Fruit fly (Drosophila melanogaster) whole organism, embryonic: ENCODE results near the gene CG5043.

ENCODE experiments used
- Aef1 ChIP-seq: fragments of 200-800 bp; sonication (Bioruptor generic); IDR thresholded peaks from 3 replicates; pipeline ENCODE4 v1.3.6; 2022; ENCODE audit warnings: missing biosample characterization, missing genetic modification characterization
- Awh ChIP-seq: fragments of 200-800 bp; sonication (Bioruptor generic); IDR thresholded peaks from 2 replicates; pipeline ENCODE4, ENCODE4 v1.3.6; 2022; ENCODE audit warnings: missing biosample characterization, missing genetic modification characterization
- Blimp-1 ChIP-seq: fragments of 200-800 bp; sonication (Bioruptor generic); optimal IDR thresholded peaks from 3 replicates; lab custom pipeline; 2018; ENCODE audit warnings: missing biosample characterization, missing genetic modification characterization, mild to moderate bottlenecking, moderate library complexity, missing genetic modification reagents
- CG11247 ChIP-seq: fragments of 200-800 bp; sonication (Bioruptor generic); IDR thresholded peaks from 2 replicates; pipeline ENCODE4 v1.3.6; 2022; ENCODE audit warnings: missing biosample characterization, missing genetic modification characterization
- CG13424 ChIP-seq: fragments of 200-800 bp; sonication (Bioruptor generic); optimal IDR thresholded peaks from 2 replicates; lab custom pipeline; 2019; ENCODE audit warnings: missing biosample characterization, mild to moderate bottlenecking, missing genetic modification characterization, moderate library complexity
- CG17829 ChIP-seq: fragments of 200-800 bp; optimal IDR thresholded peaks from 2 replicates; lab custom pipeline; 2019; ENCODE audit warnings: missing biosample characterization, mild to moderate bottlenecking, missing genetic modification characterization, moderate library complexity
- CG2116 ChIP-seq: fragments of 200-800 bp; sonication (Bioruptor generic); optimal IDR thresholded peaks from 3 replicates; lab custom pipeline; 2018; ENCODE audit warnings: missing biosample characterization, mild to moderate bottlenecking, missing genetic modification characterization
- CG2129 ChIP-seq: fragments of 200-800 bp; sonication (Bioruptor generic); IDR thresholded peaks from 2 replicates; pipeline ENCODE4 v1.3.6; 2022; ENCODE audit warnings: missing biosample characterization, missing genetic modification characterization; ENCODE audit not compliant: partially characterized antibody
- CG2202 ChIP-seq: fragments of 200-800 bp; sonication (Bioruptor generic); optimal IDR thresholded peaks from 2 replicates; lab custom pipeline; 2018; ENCODE audit warnings: missing biosample characterization, mild to moderate bottlenecking, missing genetic modification characterization
- CG30403 ChIP-seq: fragments of 200-800 bp; sonication (Bioruptor generic); optimal IDR thresholded peaks from 3 replicates; lab custom pipeline; 2016; ENCODE audit warnings: missing biosample characterization, missing genetic modification characterization
- CG31224 ChIP-seq: fragments of 200-800 bp; sonication (Bioruptor generic); IDR thresholded peaks from 2 replicates; pipeline ENCODE4 v1.3.6; 2022; ENCODE audit warnings: missing biosample characterization, missing genetic modification characterization
- CG33213 ChIP-seq: fragments of 200-800 bp; sonication (Bioruptor generic); optimal IDR thresholded peaks from 3 replicates; lab custom pipeline; 2016; ENCODE audit warnings: missing biosample characterization, missing genetic modification characterization
- CG6689 ChIP-seq: fragments of 200-800 bp; sonication (Bioruptor generic); IDR thresholded peaks from 2 replicates; pipeline ENCODE4 v1.3.6; 2022; ENCODE audit warnings: missing biosample characterization, missing genetic modification characterization
- CoRest ChIP-seq: fragments of 200-800 bp; sonication (Bioruptor generic); optimal IDR thresholded peaks from 3 replicates; lab custom pipeline; 2018; ENCODE audit warnings: missing biosample characterization, mild to moderate bottlenecking, missing genetic modification characterization, moderate library complexity
- CrebB ChIP-seq: fragments of 200-800 bp; sonication (Bioruptor generic); optimal IDR thresholded peaks from 3 replicates; lab custom pipeline; 2018; ENCODE audit warnings: missing biosample characterization, mild to moderate bottlenecking, missing genetic modification characterization
- D ChIP-seq, 2 experiments: fragments of 200-800 bp in 1 of 2; fragments of >200 bp in 1 of 2; sonication (Bioruptor generic) in 1 of 2; optimal IDR thresholded peaks; 2 replicates in 1 of 2; 3 replicates in 1 of 2; lab custom pipeline; 2017; ENCODE audit warnings: mild to moderate bottlenecking in 1 of 2, missing biosample characterization in 1 of 2, missing genetic modification characterization in 1 of 2, missing genetic modification reagents in 1 of 2
- Dip3 ChIP-seq: fragments of 200-800 bp; sonication (Bioruptor generic); optimal IDR thresholded peaks from 3 replicates; lab custom pipeline; 2016; ENCODE audit warnings: missing biosample characterization, missing genetic modification characterization
- ERR ChIP-seq: fragments of 200-800 bp; sonication (Bioruptor generic); optimal IDR thresholded peaks from 2 replicates; lab custom pipeline; 2016; ENCODE audit warnings: missing biosample characterization, missing genetic modification characterization
- H15 ChIP-seq: fragments of 200-800 bp; sonication (Bioruptor generic); IDR thresholded peaks from 3 replicates; pipeline ENCODE4 v1.3.6; 2022; ENCODE audit warnings: missing biosample characterization, missing genetic modification characterization
- HHEX ChIP-seq: fragments of 200-800 bp; sonication (Bioruptor generic); optimal IDR thresholded peaks from 3 replicates; lab custom pipeline; 2017; ENCODE audit warnings: missing biosample characterization, mild to moderate bottlenecking, missing genetic modification characterization, missing genetic modification reagents
- Hr51 ChIP-seq, 2 experiments: fragments of 200-800 bp; sonication (Bioruptor generic); optimal IDR thresholded peaks; 2 replicates in 1 of 2; 3 replicates in 1 of 2; lab custom pipeline; 2016 to 2018; ENCODE audit warnings: missing biosample characterization in 2 of 2, missing genetic modification characterization in 2 of 2, mild to moderate bottlenecking in 1 of 2, moderate library complexity in 1 of 2
- Hr78 ChIP-seq, 2 experiments: fragments of 200-800 bp in 1 of 2; fragments of >200 bp in 1 of 2; sonication (Bioruptor generic) in 1 of 2; optimal IDR thresholded peaks; 2 replicates each; lab custom pipeline; 2017 to 2019; ENCODE audit warnings: missing biosample characterization in 2 of 2, missing genetic modification characterization in 2 of 2, mild to moderate bottlenecking in 1 of 2, moderate library complexity in 1 of 2
- Max ChIP-seq: fragments of 200-800 bp; sonication (Bioruptor generic); optimal IDR thresholded peaks from 2 replicates; lab custom pipeline; 2016; ENCODE audit warnings: missing biosample characterization, mild to moderate bottlenecking, missing genetic modification characterization
- NC2α ChIP-seq: fragments of 200-800 bp; sonication (Bioruptor generic); optimal IDR thresholded peaks from 2 replicates; lab custom pipeline; 2016; ENCODE audit warnings: missing biosample characterization, missing genetic modification characterization
- Ravus ChIP-seq: fragments of 200-800 bp; sonication (Bioruptor generic); IDR thresholded peaks from 2 replicates; pipeline ENCODE4 v1.3.6; 2022; ENCODE audit warnings: missing biosample characterization, missing genetic modification characterization
- Scr ChIP-seq: fragments of 200-800 bp; sonication (Bioruptor generic); IDR thresholded peaks from 2 replicates; pipeline ENCODE4 v1.3.6; 2022; ENCODE audit warnings: missing biosample characterization, missing genetic modification characterization; ENCODE audit not compliant: partially characterized antibody
- Side ChIP-seq: fragments of 200-800 bp; sonication (Bioruptor generic); optimal IDR thresholded peaks from 2 replicates; lab custom pipeline; 2016; ENCODE audit warnings: missing biosample characterization, missing genetic modification characterization
- Sry-δ ChIP-seq: fragments of 200-800 bp; sonication (Bioruptor generic); optimal IDR thresholded peaks from 2 replicates; lab custom pipeline; 2016; ENCODE audit warnings: missing biosample characterization, missing genetic modification characterization
- TFAM ChIP-seq: fragments of 200-800 bp; sonication (Bioruptor generic); optimal IDR thresholded peaks from 2 replicates; lab custom pipeline; 2017; ENCODE audit warnings: missing biosample characterization, missing genetic modification characterization, inconsistent platforms
- Tbp ChIP-seq: fragments of >200 bp; optimal IDR thresholded peaks from 2 replicates; lab custom pipeline; 2018; ENCODE audit warnings: missing biosample characterization, missing genetic modification characterization
- Vsx1 ChIP-seq: fragments of 200-800 bp; sonication (Bioruptor generic); optimal IDR thresholded peaks from 2 replicates; lab custom pipeline; 2017; ENCODE audit warnings: missing biosample characterization, mild to moderate bottlenecking, missing genetic modification characterization, missing genetic modification reagents
- ash1 ChIP-seq: fragments of 200-800 bp; sonication (Bioruptor generic); optimal IDR thresholded peaks from 2 replicates; lab custom pipeline; 2018; ENCODE audit warnings: missing biosample characterization, mild to moderate bottlenecking, missing genetic modification characterization
- bab2 ChIP-seq: fragments of 200-800 bp; sonication (Bioruptor generic); optimal IDR thresholded peaks from 2 replicates; lab custom pipeline; 2016; ENCODE audit warnings: missing biosample characterization, missing genetic modification characterization
- crc ChIP-seq: fragments of 200-800 bp; sonication (Bioruptor generic); optimal IDR thresholded peaks from 2 replicates; lab custom pipeline; 2016; ENCODE audit warnings: missing biosample characterization, missing genetic modification characterization
- da ChIP-seq: fragments of 200-800 bp; sonication (Bioruptor generic); optimal IDR thresholded peaks from 2 replicates; lab custom pipeline; 2016; ENCODE audit warnings: missing biosample characterization, missing genetic modification characterization
- disco-r ChIP-seq: fragments of 200-800 bp; sonication (Bioruptor generic); optimal IDR thresholded peaks from 2 replicates; lab custom pipeline; 2016; ENCODE audit warnings: missing biosample characterization, missing genetic modification characterization
- fu2 ChIP-seq: fragments of 200-800 bp; sonication (Bioruptor generic); optimal IDR thresholded peaks from 2 replicates; lab custom pipeline; 2016; ENCODE audit warnings: missing biosample characterization, missing genetic modification characterization
- gsb ChIP-seq: fragments of 200-800 bp; sonication (Bioruptor generic); IDR thresholded peaks from 2 replicates; pipeline ENCODE4 v1.3.6; 2022; ENCODE audit warnings: missing biosample characterization, missing genetic modification characterization
- ind ChIP-seq: fragments of 200-800 bp; sonication (Bioruptor generic); optimal IDR thresholded peaks from 3 replicates; lab custom pipeline; 2016; ENCODE audit warnings: missing biosample characterization, missing genetic modification characterization
- ken ChIP-seq: fragments of 200-800 bp; sonication (Bioruptor generic); IDR thresholded peaks from 3 replicates; pipeline ENCODE4 v1.3.6; 2022; ENCODE audit warnings: missing biosample characterization, missing genetic modification characterization
- klu ChIP-seq: fragments of 200-800 bp; sonication (Bioruptor generic); IDR thresholded peaks from 2 replicates; pipeline ENCODE4 v1.3.6; 2022; ENCODE audit warnings: missing biosample characterization, missing genetic modification characterization
- maf-S ChIP-seq: fragments of 200-800 bp; sonication (Bioruptor generic); optimal IDR thresholded peaks from 2 replicates; lab custom pipeline; 2016; ENCODE audit warnings: missing biosample characterization, missing genetic modification characterization
- nerfin-2 ChIP-seq: fragments of 200-800 bp; sonication (Bioruptor generic); IDR thresholded peaks from 2 replicates; pipeline ENCODE4 v1.3.6; 2022; ENCODE audit warnings: missing biosample characterization, missing genetic modification characterization; ENCODE audit not compliant: partially characterized antibody
- psq ChIP-seq: fragments of 200-800 bp; sonication (Bioruptor generic); optimal IDR thresholded peaks from 2 replicates; lab custom pipeline; 2017; ENCODE audit warnings: missing biosample characterization, missing genetic modification characterization
- ranshi ChIP-seq: fragments of 200-800 bp; sonication (Bioruptor generic); IDR thresholded peaks from 2 replicates; pipeline ENCODE4 v1.3.6; 2022; ENCODE audit warnings: missing biosample characterization, missing genetic modification characterization
- repo ChIP-seq: fragments of 200-800 bp; sonication (Bioruptor generic); optimal IDR thresholded peaks from 2 replicates; lab custom pipeline; 2016; ENCODE audit warnings: missing biosample characterization, missing genetic modification characterization
- seq ChIP-seq: fragments of 200-800 bp; sonication (Bioruptor generic); IDR thresholded peaks from 2 replicates; pipeline ENCODE4 v1.3.6; 2022; ENCODE audit warnings: missing biosample characterization, missing genetic modification characterization
- sisA ChIP-seq: fragments of 200-800 bp; sonication (Bioruptor generic); IDR thresholded peaks from 2 replicates; pipeline ENCODE4 v1.3.6; 2022; ENCODE audit warnings: missing biosample characterization, missing genetic modification characterization
- slou ChIP-seq: fragments of 200-800 bp; sonication (Bioruptor generic); optimal IDR thresholded peaks from 3 replicates; lab custom pipeline; 2016; ENCODE audit warnings: missing biosample characterization, missing genetic modification characterization
- sr ChIP-seq: fragments of 200-800 bp; sonication (Bioruptor generic); IDR thresholded peaks from 3 replicates; pipeline ENCODE4 v1.3.6; 2022; ENCODE audit warnings: missing biosample characterization, missing genetic modification characterization
- sug ChIP-seq: fragments of 200-800 bp; optimal IDR thresholded peaks from 2 replicates; lab custom pipeline; 2019; ENCODE audit warnings: missing biosample characterization, mild to moderate bottlenecking, missing genetic modification characterization, moderate library complexity

The CG5043 gene

DNA sequence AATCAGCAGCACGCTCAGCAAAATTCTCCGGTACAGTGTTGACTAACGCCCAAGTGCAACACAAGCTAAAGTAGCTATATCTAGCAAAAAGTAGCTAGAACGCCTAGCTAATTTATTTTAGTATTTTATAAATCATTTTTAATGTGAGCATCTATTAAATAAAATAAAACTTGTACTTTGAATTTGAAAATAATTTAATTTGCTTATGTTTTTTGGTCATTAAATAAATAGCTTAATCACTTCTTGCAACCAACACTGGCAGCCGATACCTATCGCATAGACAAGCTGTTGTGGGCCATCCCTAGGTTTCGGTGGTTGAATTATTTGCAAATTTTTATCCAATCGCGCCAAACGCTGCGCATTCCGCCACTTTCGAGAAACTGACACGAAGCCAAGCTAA lies 23.3 kb upstream of the CG5043 start, which contains the start of the genes Polr2J and CG15141 (continued):
- TF ChIP-seq ash1 (GFP tag; lab: Kevin White, UChicago): no peak
- peak; percentile 52 for TF ChIP-seq CG33213 (GFP tag; lab: Kevin White, UChicago)
- TF ChIP-seq Side: no peak
- TF ChIP-seq CG13424 (tag; lab: Kevin White, UChicago): peak; percentile 89
- peak; percentile 94 for TF ChIP-seq CG30403 (GFP tag; lab: Kevin White, UChicago)
- TF ChIP-seq repo (GFP tag; lab: Kevin White, UChicago): no peak
- TF ChIP-seq Ravus: peak; percentile 65
- peak; percentile 91 for TF ChIP-seq ken
- TF ChIP-seq psq (GFP tag; lab: Kevin White, UChicago): peak; percentile 68
- peak; percentile 40 for TF ChIP-seq seq (GFP tag; lab: Robert Waterston, UW)
- peak; percentile 92 for TF ChIP-seq CoRest (tag; lab: Kevin White, UChicago)
- TF ChIP-seq Hr78 (GFP tag; optimal IDR thresholded peaks at IDR 0.05; lab: Kevin White, UChicago): no peak
- TF ChIP-seq Tbp (GFP tag; lab: Kevin White, UChicago): no peak
- peak; percentile 88 for TF ChIP-seq klu
- peak; percentile 59 for TF ChIP-seq CrebB
- TF ChIP-seq sisA: peak; percentile 90
- TF ChIP-seq H15: peak; percentile 88
- TF ChIP-seq Sry-δ (GFP tag; lab: Kevin White, UChicago): peak; percentile 85
- TF ChIP-seq Vsx1 (GFP tag; lab: Kevin White, UChicago): peak; percentile 82
- no peak for TF ChIP-seq crc
- TF ChIP-seq CG17829: peak; percentile 91
- TF ChIP-seq ERR (GFP tag; lab: Kevin White, UChicago): no peak
- peak; percentile 14 for TF ChIP-seq TFAM
- TF ChIP-seq bab2 (GFP tag; lab: Kevin White, UChicago): peak; percentile 81
- peak; percentile 94 for TF ChIP-seq Scr (GFP tag; lab: Robert Waterston, UW)
- peak; percentile 87 for TF ChIP-seq ind (GFP tag; lab: Kevin White, UChicago)
- TF ChIP-seq sug (tag; lab: Kevin White, UChicago): peak; percentile 88
- TF ChIP-seq Blimp-1 (GFP tag; lab: Kevin White, UChicago): peak; percentile 78
- peak; percentile 86 for TF ChIP-seq CG2129 (GFP tag; lab: Robert Waterston, UW)
- TF ChIP-seq Awh (GFP tag; lab: Robert Waterston, UW): peak; percentile 37; the same call in 1 of the 2 replicates
- peak; percentile 65 for TF ChIP-seq CG2202 (tag; lab: Kevin White, UChicago)
- TF ChIP-seq HHEX (GFP tag; lab: Kevin White, UChicago): peak; percentile 72
- TF ChIP-seq sr (GFP tag; lab: Robert Waterston, UW): no peak
- peak; percentile 86 for TF ChIP-seq ranshi (GFP tag; lab: Robert Waterston, UW)
- peak; percentile 5 for TF ChIP-seq NC2α (GFP tag; lab: Kevin White, UChicago)
- TF ChIP-seq Max (GFP tag; lab: Kevin White, UChicago): peak; percentile 88
- peak; percentile 82 for TF ChIP-seq Dip3 (GFP tag; lab: Kevin White, UChicago)
- TF ChIP-seq maf-S (GFP tag; lab: Kevin White, UChicago): peak; percentile 61
- no peak for TF ChIP-seq D (optimal IDR thresholded peaks at IDR 0.05; lab: Kevin White, UChicago)
- peak; percentile 71 for TF ChIP-seq D (GFP tag; optimal IDR thresholded peaks at IDR 0.05; lab: Kevin White, UChicago)
- peak; percentile 82 for TF ChIP-seq slou (GFP tag; lab: Kevin White, UChicago)
- TF ChIP-seq Hr51 (GFP tag; optimal IDR thresholded peaks at IDR 0.05; lab: Kevin White, UChicago): peak; percentile 83 to 87
- peak; percentile 82 for TF ChIP-seq fu2 (GFP tag; lab: Kevin White, UChicago)
- no peak for TF ChIP-seq gsb (GFP tag; lab: Robert Waterston, UW)
- TF ChIP-seq CG31224 (GFP tag; lab: Robert Waterston, UW): peak; percentile 73
- TF ChIP-seq CG2116 (GFP tag; lab: Kevin White, UChicago): peak; percentile 71
- TF ChIP-seq disco-r (GFP tag; lab: Kevin White, UChicago): no peak
- peak; percentile 63 for TF ChIP-seq nerfin-2
- TF ChIP-seq CG6689 (GFP tag; lab: Robert Waterston, UW): peak; percentile 86
- TF ChIP-seq CG11247 (GFP tag; lab: Robert Waterston, UW): peak; percentile 82
- peak; percentile 52 for TF ChIP-seq da (GFP tag; lab: Kevin White, UChicago)
- peak; percentile 91 for TF ChIP-seq Aef1 (GFP tag; lab: Robert Waterston, UW)
